Worm (Caenorhabditis elegans): ENCODE measurements around the gene srd-39.

srd-39 gene

ce11 chrX:13283462-13283861 lies 16.9 kb downstream of the srd-39 start (continued):
- no peak for TF ChIP-seq C17E4.6 (GFP tag; IDR thresholded peaks at IDR 0.05)
- TF ChIP-seq F37B4.10 (GFP tag; IDR thresholded peaks at IDR 0.05), result no peak
- no peak for TF ChIP-seq madf-10 (tag; optimal IDR thresholded peaks at IDR 0.05)
- 0 out of 2 replicates have a peak, but pooled peaks have one; percentile 52 for TF ChIP-seq ekl-4 (GFP tag; IDR thresholded peaks at IDR 0.05)
- TF ChIP-seq zfh-2 (GFP tag; conservative IDR thresholded peaks at IDR 0.05), result no peak
- TF ChIP-seq egrh-3 (GFP tag; IDR thresholded peaks at IDR 0.05), result 0 out of 2 replicates have a peak, but pooled peaks have one; percentile 13
- no peak for TF ChIP-seq dox-1 (GFP tag; IDR thresholded peaks at IDR 0.05)
- TF ChIP-seq ztf-18 (tag; optimal IDR thresholded peaks at IDR 0.05), result peak; percentile 65
- TF ChIP-seq repo-1 (tag; optimal IDR thresholded peaks at IDR 0.05), result no peak
- no peak for TF ChIP-seq ets-4 (GFP tag; optimal IDR thresholded peaks at IDR 0.05)
- TF ChIP-seq bed-2 (GFP tag; IDR thresholded peaks at IDR 0.05), result no peak
- no peak for TF ChIP-seq egl-18 (GFP tag; IDR thresholded peaks at IDR 0.05)
- no peak for TF ChIP-seq hlh-26 (GFP tag; conservative IDR thresholded peaks at IDR 0.05)
- no peak for TF ChIP-seq ceh-91 (GFP tag; IDR thresholded peaks at IDR 0.05)
- TF ChIP-seq nhr-179 (tag; optimal IDR thresholded peaks at IDR 0.05), result no peak
- no peak for TF ChIP-seq atf-7 (tag; optimal IDR thresholded peaks at IDR 0.05)
- peak; percentile 95 for TF ChIP-seq lin-26 (GFP tag; IDR thresholded peaks at IDR 0.05)
- no peak for TF ChIP-seq ztf-22 (GFP tag; optimal IDR thresholded peaks at IDR 0.05)
- peak; percentile 25 for TF ChIP-seq attf-5 (GFP tag; optimal IDR thresholded peaks at IDR 0.05)
- TF ChIP-seq die-1 (tag; optimal IDR thresholded peaks at IDR 0.05), result peak; percentile 85
- peak; percentile 92 for TF ChIP-seq tbp1 (GFP tag; optimal IDR thresholded peaks at IDR 0.05)
- no peak for TF ChIP-seq F10E7.11 (tag; optimal IDR thresholded peaks at IDR 0.05)
- no peak for TF ChIP-seq F22D6.2 (tag; optimal IDR thresholded peaks at IDR 0.05)
- TF ChIP-seq dpff-1 (tag; optimal IDR thresholded peaks at IDR 0.05), result no peak
- TF ChIP-seq ceh-27 (GFP tag; optimal IDR thresholded peaks at IDR 0.05), result peak; percentile 1
- TF ChIP-seq ccch-3 (GFP tag; optimal IDR thresholded peaks at IDR 0.05), result peak; percentile 18
- TF ChIP-seq lsy-27 (tag; optimal IDR thresholded peaks at IDR 0.05; ENCODE audit: borderline replicate concordance, insufficient read depth), result no peak
- no peak for TF ChIP-seq ztf-6 (GFP tag; IDR thresholded peaks at IDR 0.05)
- no peak for TF ChIP-seq ztf-28 (GFP tag; IDR thresholded peaks at IDR 0.05)
- peak; percentile 11 for TF ChIP-seq B0035.1 (tag; optimal IDR thresholded peaks at IDR 0.05)
- peak; percentile 81 for TF ChIP-seq mxl-1 (tag; optimal IDR thresholded peaks at IDR 0.05)
- TF ChIP-seq ceh-79 (tag; optimal IDR thresholded peaks at IDR 0.05), result peak; percentile 17
- no peak for TF ChIP-seq K12H6.12 (tag; optimal IDR thresholded peaks at IDR 0.05)
- TF ChIP-seq him-1 (tag; optimal IDR thresholded peaks at IDR 0.05), result peak; percentile 49
- TF ChIP-seq ceh-40 (GFP tag; IDR thresholded peaks at IDR 0.05), result 0 out of 2 replicates have a peak, but pooled peaks have one; percentile 27
- TF ChIP-seq Y79H2A.3 (GFP tag; conservative IDR thresholded peaks at IDR 0.05), result no peak
- TF ChIP-seq mes-4 (tag; optimal IDR thresholded peaks at IDR 0.05), result peak; percentile 51
- TF ChIP-seq B0261.1 (tag; optimal IDR thresholded peaks at IDR 0.05), result peak; percentile 83
- TF ChIP-seq pha-4 (tag; optimal IDR thresholded peaks at IDR 0.05), result no peak
- no peak for TF ChIP-seq sea-2 (GFP tag; IDR thresholded peaks at IDR 0.05)
- no peak for TF ChIP-seq Y67H2A.10 (GFP tag; conservative IDR thresholded peaks at IDR 0.05)
- TF ChIP-seq nfya-1 (tag; optimal IDR thresholded peaks at IDR 0.05; ENCODE audit: borderline replicate concordance, insufficient read depth), result no peak
- peak; percentile 70; the same call in 1 of the 2 replicates for TF ChIP-seq aptf-3 (GFP tag; IDR thresholded peaks at IDR 0.05)
- TF ChIP-seq ztf-25 (GFP tag; IDR thresholded peaks at IDR 0.05), result peak; percentile 89
- peak; percentile 48 for TF ChIP-seq ZK185.1 (tag; optimal IDR thresholded peaks at IDR 0.05; ENCODE audit: poor library complexity, severe bottlenecking)
- no peak for TF ChIP-seq F49E8.2 (tag; optimal IDR thresholded peaks at IDR 0.05; ENCODE audit: insufficient read depth)
- peak; percentile 38 for TF ChIP-seq zim-3 (tag; optimal IDR thresholded peaks at IDR 0.05)
- TF ChIP-seq F23B12.7 (tag; optimal IDR thresholded peaks at IDR 0.05; ENCODE audit: insufficient read depth), result peak; percentile 43
- no peak for TF ChIP-seq Y53G8AR.9 (GFP tag; conservative IDR thresholded peaks at IDR 0.05)
